Worm (Caenorhabditis elegans) whole organism, late embryonic: ENCODE measurements around the gene F56A8.5.
"Not testable (repeated sequence)": the region's sequence is repeated elsewhere in the genome, so short reads cannot be mapped to it uniquely, and the experiment has no call there.

Experiments used
- ama-1 ChIP-seq: fragments of 150-350 bp; optimal IDR thresholded peaks from 2 replicates; lab custom pipeline; 2014
- elt-4 ChIP-seq: sonication (generic microtip); optimal IDR thresholded peaks from 2 replicates; lab custom pipeline; 2016; ENCODE audit warnings: missing genetic modification characterization, missing compliant biosample characterization

DNA sequence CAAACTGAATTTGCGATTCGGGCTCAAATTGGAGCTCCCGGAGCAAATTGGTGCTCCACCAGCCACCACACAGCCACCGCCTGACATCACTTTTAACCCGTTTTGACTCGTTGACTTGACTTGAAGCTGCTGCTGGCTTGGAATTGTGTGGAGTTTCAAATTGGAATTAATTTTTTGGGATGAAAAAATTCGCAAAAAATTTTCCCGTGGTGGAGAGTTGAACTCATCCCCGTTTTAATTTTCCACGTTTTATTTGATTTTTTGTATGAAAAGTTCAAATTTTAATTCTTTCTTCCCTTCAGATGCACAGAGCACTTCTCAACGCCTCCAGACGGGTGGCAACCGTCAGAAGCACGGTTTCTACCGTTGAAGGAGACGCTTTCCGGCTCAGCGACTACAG lies 20.4 kb upstream of the F56A8.5 start, which contains the start of gene Y43F4A.4:
- not testable (repeated sequence) for TF ChIP-seq elt-4 (tag; lab: Kevin White, UChicago); ama-1 (lab: Kevin White, UChicago)
